Fruit fly (Drosophila melanogaster): ENCODE data around the gene CG9173.

DNA sequence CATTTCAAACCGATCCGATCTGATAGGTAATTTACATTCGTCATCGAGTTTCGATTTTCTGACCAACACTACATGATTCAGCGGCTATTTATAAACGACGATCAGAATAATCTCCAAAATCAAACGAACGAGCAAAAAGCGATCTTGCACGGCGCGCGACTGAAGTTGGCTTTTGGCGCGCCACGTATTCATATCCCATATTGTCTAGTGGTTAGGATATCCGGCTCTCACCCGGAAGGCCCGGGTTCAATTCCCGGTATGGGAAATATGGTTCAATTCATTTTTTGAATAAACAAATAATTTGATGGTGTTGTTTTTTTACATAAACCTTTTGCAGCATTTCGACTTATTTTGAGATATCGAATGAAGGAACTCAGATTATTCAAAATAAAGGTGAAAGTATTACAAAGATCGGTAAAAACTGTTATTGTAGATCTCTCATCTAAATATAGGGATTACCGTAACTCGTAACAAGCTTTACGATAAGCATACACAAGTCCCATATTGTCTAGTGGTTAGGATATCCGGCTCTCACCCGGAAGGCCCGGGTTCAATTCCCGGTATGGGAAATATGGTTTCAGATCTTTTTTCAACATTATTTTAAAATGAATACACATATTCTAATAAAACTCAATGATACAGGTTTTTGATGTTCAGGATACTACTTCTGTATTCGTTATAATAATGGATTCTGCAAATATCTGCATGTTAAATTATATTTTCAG is 43.4 kb downstream of the CG9173 start:
- TF ChIP-seq CG7045 (GFP tag; optimal IDR thresholded peaks at IDR 0.05) (no peak), CG5204 (GFP tag; optimal IDR thresholded peaks at IDR 0.05) (no peak), Mnt (GFP tag; optimal IDR thresholded peaks at IDR 0.05) (no peak), kay (GFP tag; ENCODE audit: borderline replicate concordance) (peak; percentile 40), CG1620 (GFP tag; optimal IDR thresholded peaks at IDR 0.05) (no peak), cnc (optimal IDR thresholded peaks at IDR 0.05) (no peak), toe (GFP tag; optimal IDR thresholded peaks at IDR 0.05) (no peak)
